Worm (Caenorhabditis elegans): ENCODE results near the gene srsx-9.

srsx-9 gene

ce11 chrV:4969503-4969902 lies 3.3 kb downstream of the srsx-9 start (continued):
- no peak for TF ChIP-seq vab-15 (tag; optimal IDR thresholded peaks at IDR 0.05)
- no peak for TF ChIP-seq skn-1 (tag; optimal IDR thresholded peaks at IDR 0.05)
- no peak for TF ChIP-seq irx-1 (tag; optimal IDR thresholded peaks at IDR 0.05)
- peak; percentile 14 for TF ChIP-seq elt-2 (tag; optimal IDR thresholded peaks at IDR 0.05)
- TF ChIP-seq mef-2 (tag; optimal IDR thresholded peaks at IDR 0.05), result no peak
- peak in 1 of 6 experiments; percentile 25 for TF ChIP-seq elt-3 (tag; optimal IDR thresholded peaks at IDR 0.05)
- TF ChIP-seq sup-37 (GFP tag; optimal IDR thresholded peaks at IDR 0.05), result no peak
- TF ChIP-seq nhr-77 (tag; optimal IDR thresholded peaks at IDR 0.05), result no peak
- TF ChIP-seq nhr-76 (tag; optimal IDR thresholded peaks at IDR 0.05), result no peak
- no peak for TF ChIP-seq nhr-12 (tag; optimal IDR thresholded peaks at IDR 0.05)
- no peak for TF ChIP-seq nhr-237 (tag; optimal IDR thresholded peaks at IDR 0.05)
- TF ChIP-seq C34B4.2 (tag; optimal IDR thresholded peaks at IDR 0.05), result no peak
- no peak for TF ChIP-seq egl-27 (tag; optimal IDR thresholded peaks at IDR 0.05)
- no peak for TF ChIP-seq lir-3 (tag; optimal IDR thresholded peaks at IDR 0.05; ENCODE audit: poor library complexity)
- no peak for TF ChIP-seq ztf-4 (tag; optimal IDR thresholded peaks at IDR 0.05)
- TF ChIP-seq fkh-10 (GFP tag; optimal IDR thresholded peaks at IDR 0.05), result no peak
- peak in 1 of 2 experiments; percentile 5 for TF ChIP-seq mdl-1 (tag; optimal IDR thresholded peaks at IDR 0.05)
- TF ChIP-seq unc-98 (GFP tag; IDR thresholded peaks at IDR 0.05), result no peak
- peak; percentile 79 for TF ChIP-seq blmp-1 (tag; optimal IDR thresholded peaks at IDR 0.05)
- peak; percentile 22 for TF ChIP-seq nhr-71 (tag; optimal IDR thresholded peaks at IDR 0.05)
- no peak for TF ChIP-seq unc-86 (tag; optimal IDR thresholded peaks at IDR 0.05)
- no peak for TF ChIP-seq lin-14 (GFP tag; optimal IDR thresholded peaks at IDR 0.05)
- no peak for TF ChIP-seq efl-3 (GFP tag; optimal IDR thresholded peaks at IDR 0.05)
- TF ChIP-seq fkh-4 (tag; optimal IDR thresholded peaks at IDR 0.05; ENCODE audit: borderline replicate concordance), result no peak
- TF ChIP-seq F16B12.6 (tag; optimal IDR thresholded peaks at IDR 0.05), result no peak
- TF ChIP-seq fkh-8 (tag; optimal IDR thresholded peaks at IDR 0.05), result peak; percentile 19
- no peak for TF ChIP-seq ztf-11 (tag; optimal IDR thresholded peaks at IDR 0.05)
- no peak for TF ChIP-seq xbp-1 (tag; optimal IDR thresholded peaks at IDR 0.05)
- TF ChIP-seq fos-1 (tag; optimal IDR thresholded peaks at IDR 0.05), result no peak

ce11 chrV:4968775-4969174 lies 4.1 kb downstream of the srsx-9 start:
- no peak for TF ChIP-seq unc-130 (tag; optimal IDR thresholded peaks at IDR 0.05)
- no peak for TF ChIP-seq pag-3 (tag; optimal IDR thresholded peaks at IDR 0.05; ENCODE audit: borderline replicate concordance, insufficient read depth)
- no peak for TF ChIP-seq nhr-28 (tag; optimal IDR thresholded peaks at IDR 0.05)
- no peak for TF ChIP-seq ceh-82 (tag; optimal IDR thresholded peaks at IDR 0.05)
- TF ChIP-seq elt-3 (tag; optimal IDR thresholded peaks at IDR 0.05), result no peak
- no peak for TF ChIP-seq elt-2 (tag; optimal IDR thresholded peaks at IDR 0.05)
- TF ChIP-seq grh-1 (GFP tag; IDR thresholded peaks at IDR 0.05), result no peak
- no peak for TF ChIP-seq isw-1 (GFP tag; IDR thresholded peaks at IDR 0.05)
- no peak for TF ChIP-seq nhr-237 (tag; optimal IDR thresholded peaks at IDR 0.05)
- TF ChIP-seq Y116A8C.19 (tag; optimal IDR thresholded peaks at IDR 0.05; ENCODE audit: borderline replicate concordance), result no peak
- no peak for TF ChIP-seq pax-3 (tag; optimal IDR thresholded peaks at IDR 0.05)
- no peak for TF ChIP-seq unc-30 (tag; optimal IDR thresholded peaks at IDR 0.05)

DNA sequence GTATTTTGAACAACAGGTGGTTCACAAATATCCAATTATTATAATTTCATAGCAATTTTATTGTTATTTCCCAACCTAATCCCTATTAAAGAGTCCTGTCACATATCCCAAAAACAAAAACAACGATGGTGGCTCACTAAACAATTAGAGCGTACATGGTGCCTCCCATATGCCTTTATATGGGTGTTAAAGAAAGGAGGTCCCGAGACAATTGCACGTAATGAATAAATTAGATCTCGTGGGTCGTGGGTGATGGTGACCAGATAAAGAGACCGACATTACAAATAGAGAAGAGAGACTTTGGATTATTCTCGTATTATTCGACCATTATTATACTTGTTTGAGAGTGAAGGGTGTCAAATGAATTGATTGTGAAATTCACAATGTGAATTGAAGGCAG lies 5.6 kb downstream of the srsx-9 start:
- TF ChIP-seq elt-2 (tag; optimal IDR thresholded peaks at IDR 0.05), result no peak
- peak; percentile 10 for TF ChIP-seq nhr-47 (tag; optimal IDR thresholded peaks at IDR 0.05)
- TF ChIP-seq dsc-1 (tag; optimal IDR thresholded peaks at IDR 0.05), result peak; percentile 60
- peak; percentile 15 for TF ChIP-seq nhr-71 (tag; optimal IDR thresholded peaks at IDR 0.05)
- peak; percentile 66 for TF ChIP-seq lin-14 (GFP tag; optimal IDR thresholded peaks at IDR 0.05)
- TF ChIP-seq ceh-8 (GFP tag; optimal IDR thresholded peaks at IDR 0.05), result peak; percentile 83
- no peak for TF ChIP-seq jun-1 (tag; optimal IDR thresholded peaks at IDR 0.05)

Measured in whole organism, L1 larva.